Worm (Caenorhabditis elegans) whole organism, L2 larva: ENCODE measurements around the gene adr-2.

Experiments
- elt-1 ChIP-seq: fragments of 150-350 bp; optimal IDR thresholded peaks from 2 replicates; lab custom pipeline; 2014; ENCODE audit warnings: missing biosample characterization, missing genetic modification characterization
- lsy-2 ChIP-seq, 2 experiments: fragments of 150-350 bp in 1 of 2; sonication (generic microtip) in 1 of 2; optimal IDR thresholded peaks; 2 replicates each; lab custom pipeline; 2014 to 2017; ENCODE audit warnings: missing biosample characterization in 2 of 2, missing genetic modification characterization in 2 of 2
- nhr-10 ChIP-seq: sonication (generic microtip); optimal IDR thresholded peaks from 2 replicates; lab custom pipeline; 2017; ENCODE audit warnings: missing biosample characterization, missing genetic modification characterization
- nhr-237 ChIP-seq: fragments of 150-350 bp; optimal IDR thresholded peaks from 2 replicates; lab custom pipeline; 2014; ENCODE audit warnings: missing biosample characterization, missing genetic modification characterization
- nhr-77 ChIP-seq: fragments of 150-350 bp; optimal IDR thresholded peaks from 2 replicates; lab custom pipeline; 2014; ENCODE audit warnings: missing biosample characterization, missing genetic modification characterization
- unc-39 ChIP-seq: fragments of 150-350 bp; optimal IDR thresholded peaks from 2 replicates; lab custom pipeline; 2014; ENCODE audit warnings: missing biosample characterization, missing genetic modification characterization
- unc-62 ChIP-seq: fragments of 150-350 bp; optimal IDR thresholded peaks from 2 replicates; lab custom pipeline; 2014; ENCODE audit warnings: missing biosample characterization, missing genetic modification reagents, missing genetic modification characterization
- ztf-1 ChIP-seq: fragments of 200-800 bp; sonication (Bioruptor generic); conservative IDR thresholded peaks from 2 replicates; pipeline ENCODE4 v1.3.6; 2022; ENCODE audit warnings: missing genetic modification characterization, missing compliant biosample characterization
- ztf-11 ChIP-seq: sonication (generic microtip); optimal IDR thresholded peaks from 2 replicates; lab custom pipeline; 2017; ENCODE audit warnings: missing biosample characterization, missing genetic modification characterization

DNA sequence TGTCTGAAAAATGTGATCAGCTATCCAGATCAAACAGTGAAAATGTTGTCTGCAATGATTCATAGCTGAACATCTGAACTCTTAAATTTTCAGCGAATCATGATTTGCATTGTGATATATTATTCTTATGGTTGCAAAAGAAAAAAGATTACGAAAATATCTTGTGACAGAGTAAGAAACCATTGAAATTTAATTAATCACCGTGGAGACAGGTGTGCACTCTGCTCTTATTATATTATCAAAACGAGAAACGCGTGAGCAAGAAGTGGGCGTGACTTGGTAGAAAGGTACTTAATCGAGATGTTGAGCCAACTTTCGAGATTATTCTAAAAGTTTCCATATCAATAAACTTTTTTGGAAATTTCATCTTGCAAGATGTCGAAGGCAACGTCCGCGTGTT, 10.3 kb upstream of the adr-2 start, which contains the start of gene osm-10:
- TF ChIP-seq nhr-237 (tag; lab: Kevin White, UChicago) (no peak), nhr-10 (tag; lab: Kevin White, UChicago) (no peak), ztf-11 (tag; lab: Kevin White, UChicago) (no peak), nhr-77 (tag; lab: Kevin White, UChicago) (no peak), lsy-2 (tag; optimal IDR thresholded peaks at IDR 0.05; lab: Kevin White, UChicago) (no peak), elt-1 (tag; lab: Kevin White, UChicago) (no peak), unc-39 (tag; lab: Kevin White, UChicago) (no peak), ztf-1 (GFP tag; lab: Robert Waterston, UW) (no peak), unc-62 (GFP tag; lab: Kevin White, UChicago) (no peak)
